Worm (Caenorhabditis elegans): ENCODE measurements around the gene tctn-1.

- no peak for TF ChIP-seq aly-2 (tag; optimal IDR thresholded peaks at IDR 0.05)
- TF ChIP-seq lin-39 (tag; optimal IDR thresholded peaks at IDR 0.05), result no peak
- no peak for TF ChIP-seq nhr-23 (tag; optimal IDR thresholded peaks at IDR 0.05)
- TF ChIP-seq mdl-1 (tag; optimal IDR thresholded peaks at IDR 0.05), result no peak
- TF ChIP-seq ceh-16 (tag; optimal IDR thresholded peaks at IDR 0.05), result no peak
Measured at ce11 chrIV:4760378-4761084, 12.9 kb upstream of the tctn-1 start, which contains the start of the genes memi-1 and cyp-31A3.
